Worm (Caenorhabditis elegans) whole organism, L3 larva: ENCODE measurements around the gene F35H10.5.

Source experiments
- R02D3.7 ChIP-seq: fragments of 150-350 bp; optimal IDR thresholded peaks from 2 replicates; lab custom pipeline; 2014; ENCODE audit warnings: missing biosample characterization, missing genetic modification characterization
- ZK546.5 ChIP-seq: sonication (generic microtip); optimal IDR thresholded peaks from 2 replicates; lab custom pipeline; 2017; ENCODE audit warnings: missing biosample characterization, missing genetic modification characterization
- aly-2 ChIP-seq: fragments of 150-350 bp; optimal IDR thresholded peaks from 2 replicates; lab custom pipeline; 2014; ENCODE audit warnings: missing biosample characterization, missing genetic modification characterization
- ama-1 ChIP-seq: fragments of 150-350 bp; optimal IDR thresholded peaks from 2 replicates; lab custom pipeline; 2018
- ceh-16 ChIP-seq: sonication (generic microtip); optimal IDR thresholded peaks from 2 replicates; lab custom pipeline; 2017; ENCODE audit warnings: missing biosample characterization, missing genetic modification characterization
- ceh-28 ChIP-seq: fragments of 150-350 bp; optimal IDR thresholded peaks from 2 replicates; lab custom pipeline; 2014; ENCODE audit warnings: missing biosample characterization, missing genetic modification reagents, missing genetic modification characterization
- ceh-82 ChIP-seq: fragments of 150-350 bp; optimal IDR thresholded peaks from 2 replicates; lab custom pipeline; 2014; ENCODE audit warnings: missing biosample characterization, missing genetic modification characterization
- ceh-9 ChIP-seq: sonication (generic microtip); optimal IDR thresholded peaks from 2 replicates; lab custom pipeline; 2018; ENCODE audit warnings: missing biosample characterization, missing genetic modification characterization
- daf-12 ChIP-seq: fragments of 150-350 bp; optimal IDR thresholded peaks from 2 replicates; lab custom pipeline; 2014; ENCODE audit warnings: missing biosample characterization, missing genetic modification reagents, missing genetic modification characterization
- egl-27 ChIP-seq: sonication (generic microtip); optimal IDR thresholded peaks from 4 replicates; lab custom pipeline; 2017; ENCODE audit warnings: missing biosample characterization, missing genetic modification reagents, missing genetic modification characterization
- egl-5 ChIP-seq: fragments of 150-350 bp; optimal IDR thresholded peaks from 2 replicates; lab custom pipeline; 2017; ENCODE audit warnings: missing biosample characterization, missing genetic modification reagents, missing genetic modification characterization, inconsistent platforms
- elt-1 ChIP-seq: fragments of 150-350 bp; optimal IDR thresholded peaks from 2 replicates; lab custom pipeline; 2014; ENCODE audit warnings: missing biosample characterization, missing genetic modification characterization
- elt-2 ChIP-seq: sonication (generic microtip); optimal IDR thresholded peaks from 2 replicates; lab custom pipeline; 2016; ENCODE audit warnings: missing genetic modification reagents, mild to moderate bottlenecking, missing genetic modification characterization, missing compliant biosample characterization
- elt-3 ChIP-seq, 3 experiments: fragments of 150-350 bp in 1 of 3; sonication (generic microtip) in 2 of 3; optimal IDR thresholded peaks; 2 replicates in 2 of 3; 4 replicates in 1 of 3; lab custom pipeline; 2014 to 2017; ENCODE audit warnings: missing biosample characterization in 3 of 3, missing genetic modification characterization in 3 of 3
- eor-1 ChIP-seq, 2 experiments: fragments of 150-350 bp; optimal IDR thresholded peaks; 2 replicates each; lab custom pipeline; 2014 to 2018; ENCODE audit warnings: missing biosample characterization in 2 of 2, missing genetic modification characterization in 2 of 2
- fkh-10 ChIP-seq: sonication (generic microtip); optimal IDR thresholded peaks from 2 replicates; lab custom pipeline; 2017; ENCODE audit warnings: missing biosample characterization, missing genetic modification reagents, missing genetic modification characterization
- fkh-2 ChIP-seq: fragments of 150-350 bp; optimal IDR thresholded peaks from 2 replicates; lab custom pipeline; 2014; ENCODE audit warnings: missing biosample characterization, missing genetic modification reagents, missing genetic modification characterization
- fos-1 ChIP-seq: fragments of 150-350 bp; optimal IDR thresholded peaks from 2 replicates; lab custom pipeline; 2014; ENCODE audit warnings: missing biosample characterization, missing genetic modification characterization
- hmg-11 ChIP-seq: sonication (generic microtip); optimal IDR thresholded peaks from 2 replicates; lab custom pipeline; 2016; ENCODE audit warnings: missing genetic modification characterization, missing compliant biosample characterization
- jun-1 ChIP-seq: fragments of 150-350 bp; optimal IDR thresholded peaks from 2 replicates; lab custom pipeline; 2014; ENCODE audit warnings: missing biosample characterization, missing genetic modification reagents, missing genetic modification characterization
- lin-15B ChIP-seq: fragments of 150-350 bp; optimal IDR thresholded peaks from 2 replicates; lab custom pipeline; 2014; ENCODE audit warnings: missing biosample characterization, missing genetic modification characterization
- lin-39 ChIP-seq: fragments of 150-350 bp; optimal IDR thresholded peaks from 2 replicates; lab custom pipeline; 2018; ENCODE audit warnings: missing biosample characterization, missing genetic modification reagents, missing genetic modification characterization
- lsy-12 ChIP-seq: sonication (generic microtip); optimal IDR thresholded peaks from 2 replicates; lab custom pipeline; 2016; ENCODE audit warnings: mild to moderate bottlenecking, missing genetic modification characterization, missing compliant biosample characterization
- mdl-1 ChIP-seq: fragments of 150-350 bp; optimal IDR thresholded peaks from 2 replicates; lab custom pipeline; 2014; ENCODE audit warnings: missing biosample characterization, missing genetic modification characterization
- mml-1 ChIP-seq: fragments of 150-350 bp; sonication (generic microtip); optimal IDR thresholded peaks from 3 replicates; lab custom pipeline; 2014; ENCODE audit warnings: missing biosample characterization, missing genetic modification characterization
- nfya-1 ChIP-seq: sonication (generic microtip); optimal IDR thresholded peaks from 2 replicates; lab custom pipeline; 2017; ENCODE audit warnings: missing genetic modification characterization, mild to moderate bottlenecking, missing compliant biosample characterization, antibody characterized with exemption, moderate library complexity; ENCODE audit not compliant: insufficient read depth
- nhr-11 ChIP-seq: fragments of 150-350 bp; optimal IDR thresholded peaks from 2 replicates; lab custom pipeline; 2014; ENCODE audit warnings: missing biosample characterization, missing genetic modification characterization
- nhr-12 ChIP-seq: fragments of 150-350 bp; optimal IDR thresholded peaks from 2 replicates; lab custom pipeline; 2014; ENCODE audit warnings: missing biosample characterization, missing genetic modification characterization
- nhr-23 ChIP-seq: fragments of 150-350 bp; optimal IDR thresholded peaks from 2 replicates; lab custom pipeline; 2014; ENCODE audit warnings: missing biosample characterization, missing genetic modification reagents, missing genetic modification characterization
- nhr-237 ChIP-seq: fragments of 150-350 bp; optimal IDR thresholded peaks from 2 replicates; lab custom pipeline; 2014; ENCODE audit warnings: missing biosample characterization, missing genetic modification characterization
- nhr-25 ChIP-seq: sonication (generic microtip); optimal IDR thresholded peaks from 2 replicates; lab custom pipeline; 2017; ENCODE audit warnings: missing biosample characterization, missing genetic modification characterization
- nhr-28 ChIP-seq: fragments of 150-350 bp; optimal IDR thresholded peaks from 2 replicates; lab custom pipeline; 2014; ENCODE audit warnings: missing biosample characterization, missing genetic modification characterization
- nhr-43 ChIP-seq: sonication (generic microtip); optimal IDR thresholded peaks from 2 replicates; lab custom pipeline; 2016; ENCODE audit warnings: mild to moderate bottlenecking, missing genetic modification characterization, missing compliant biosample characterization; ENCODE audit not compliant: poor library complexity, severe bottlenecking
- nhr-67 ChIP-seq: fragments of 150-350 bp; optimal IDR thresholded peaks from 2 replicates; lab custom pipeline; 2014; ENCODE audit warnings: missing biosample characterization, missing genetic modification characterization
- nhr-76 ChIP-seq: fragments of 150-350 bp; sonication (generic microtip); optimal IDR thresholded peaks from 5 replicates; lab custom pipeline; 2014; ENCODE audit warnings: missing biosample characterization, missing genetic modification characterization
- nhr-77 ChIP-seq: fragments of 150-350 bp; optimal IDR thresholded peaks from 2 replicates; lab custom pipeline; 2014; ENCODE audit warnings: missing biosample characterization, missing genetic modification characterization
- pha-4 ChIP-seq: fragments of 150-350 bp; optimal IDR thresholded peaks from 2 replicates; lab custom pipeline; 2014; ENCODE audit warnings: missing biosample characterization, missing genetic modification reagents, missing genetic modification characterization
- pqm-1 ChIP-seq: fragments of 150-350 bp; optimal IDR thresholded peaks from 2 replicates; lab custom pipeline; 2017; ENCODE audit warnings: missing biosample characterization, missing genetic modification characterization, inconsistent platforms
- sea-2 ChIP-seq: fragments of 150-350 bp; sonication (generic microtip); optimal IDR thresholded peaks from 4 replicates; lab custom pipeline; 2014; ENCODE audit warnings: missing biosample characterization, missing genetic modification reagents, missing genetic modification characterization
- skn-1 ChIP-seq: fragments of 150-350 bp; optimal IDR thresholded peaks from 2 replicates; lab custom pipeline; 2014; ENCODE audit warnings: missing biosample characterization, missing genetic modification characterization
- snpc-4 ChIP-seq: fragments of 150-350 bp; optimal IDR thresholded peaks from 2 replicates; lab custom pipeline; 2014; ENCODE audit warnings: missing biosample characterization, missing genetic modification characterization
- tbx-2 ChIP-seq: sonication (generic microtip); optimal IDR thresholded peaks from 2 replicates; lab custom pipeline; 2016; ENCODE audit warnings: mild to moderate bottlenecking, missing genetic modification characterization, missing compliant biosample characterization
- unc-39 ChIP-seq: sonication (generic microtip); optimal IDR thresholded peaks from 4 replicates; lab custom pipeline; 2017; ENCODE audit warnings: missing biosample characterization, missing genetic modification characterization
- unc-62 ChIP-seq: fragments of 150-350 bp; sonication (generic microtip); optimal IDR thresholded peaks from 4 replicates; lab custom pipeline; 2014; ENCODE audit warnings: missing biosample characterization, missing genetic modification reagents, missing genetic modification characterization
- zag-1 ChIP-seq: fragments of 150-350 bp; optimal IDR thresholded peaks from 2 replicates; lab custom pipeline; 2014; ENCODE audit warnings: missing biosample characterization, missing genetic modification characterization
- ztf-11 ChIP-seq: fragments of 150-350 bp; optimal IDR thresholded peaks from 2 replicates; lab custom pipeline; 2014; ENCODE audit warnings: missing biosample characterization, missing genetic modification characterization
- ztf-4 ChIP-seq: fragments of 150-350 bp; optimal IDR thresholded peaks from 2 replicates; lab custom pipeline; 2014; ENCODE audit warnings: missing biosample characterization, missing genetic modification characterization

Gene F35H10.5

ce11 chrIV:8300468-8300867, at the start of gene F35H10.5:
Gene F35H10.5 (plus strand): TSS chrIV:8300768.
- TF ChIP-seq fkh-10 (GFP tag; lab: Kevin White, UChicago) (no peak), nhr-28 (no peak), tbx-2 (tag; lab: Kevin White, UChicago) (no peak), nhr-76 (tag; lab: Kevin White, UChicago) (no peak), ZK546.5 (no peak), nhr-11 (tag; lab: Kevin White, UChicago) (no peak), egl-27 (tag; lab: Kevin White, UChicago) (no peak), ceh-82 (no peak), nhr-12 (tag; lab: Kevin White, UChicago) (no peak), elt-3 (tag; optimal IDR thresholded peaks at IDR 0.05; lab: Kevin White, UChicago) (no peak), daf-12 (tag; lab: Kevin White, UChicago) (no peak)

ce11 chrIV:8251346-8251745, 49.2 kb upstream of the F35H10.5 start:
- no peak for TF ChIP-seq snpc-4
- peak; percentile 71 for TF ChIP-seq pqm-1
- TF ChIP-seq lin-39 (tag; lab: Kevin White, UChicago): no peak
- TF ChIP-seq elt-2 (tag; lab: Kevin White, UChicago): peak; percentile 82
- peak; percentile 8 for TF ChIP-seq jun-1 (tag; lab: Kevin White, UChicago)
- no peak for TF ChIP-seq nfya-1

- TF ChIP-seq zag-1 (tag; lab: Kevin White, UChicago) (no peak), jun-1 (tag; lab: Kevin White, UChicago) (peak; percentile 31), eor-1 (tag; optimal IDR thresholded peaks at IDR 0.05; lab: Kevin White, UChicago) (no peak), ZK546.5 (no peak), pha-4 (tag; lab: Kevin White, UChicago) (peak; percentile 64), nhr-237 (no peak), nhr-76 (tag; lab: Kevin White, UChicago) (no peak), egl-5 (tag; lab: Kevin White, UChicago) (peak; percentile 16), sea-2 (GFP tag; lab: Kevin White, UChicago) (no peak), skn-1 (tag; lab: Kevin White, UChicago) (peak; percentile 35), R02D3.7 (tag; lab: Kevin White, UChicago) (no peak), daf-12 (tag; lab: Kevin White, UChicago) (no peak), pqm-1 (peak; percentile 13), nhr-25 (tag; lab: Kevin White, UChicago) (peak; percentile 51), lin-15B (no peak), ztf-11 (tag; lab: Kevin White, UChicago) (no peak), snpc-4 (no peak), elt-3 (tag; optimal IDR thresholded peaks at IDR 0.05; lab: Kevin White, UChicago) (peak in 1 of 3 experiments; percentile 72), elt-2 (tag; lab: Kevin White, UChicago) (peak; percentile 66), unc-62 (GFP tag; lab: Kevin White, UChicago) (no peak), mdl-1 (tag; lab: Kevin White, UChicago) (no peak), fos-1 (tag; lab: Kevin White, UChicago) (no peak), ceh-9 (tag; lab: Kevin White, UChicago) (no peak), aly-2 (tag; lab: Kevin White, UChicago) (no peak), ceh-28 (tag; lab: Kevin White, UChicago) (no peak), elt-1 (tag; lab: Kevin White, UChicago) (no peak), nhr-28 (no peak), fkh-10 (GFP tag; lab: Kevin White, UChicago) (no peak), unc-39 (tag; lab: Kevin White, UChicago) (no peak), nhr-12 (tag; lab: Kevin White, UChicago) (no peak), nhr-23 (tag; lab: Kevin White, UChicago) (peak; percentile 58), fkh-2 (tag; lab: Kevin White, UChicago) (no peak), hmg-11 (tag; lab: Kevin White, UChicago) (peak; percentile 89), nfya-1 (peak; percentile 71), ceh-82 (no peak), nhr-67 (tag; lab: Kevin White, UChicago) (no peak), nhr-11 (tag; lab: Kevin White, UChicago) (no peak), egl-27 (tag; lab: Kevin White, UChicago) (no peak), nhr-77 (tag; lab: Kevin White, UChicago) (no peak), lin-39 (tag; lab: Kevin White, UChicago) (peak; percentile 70), lsy-12 (tag; lab: Kevin White, UChicago) (peak; percentile 48), ceh-16 (tag; lab: Kevin White, UChicago) (no peak), tbx-2 (tag; lab: Kevin White, UChicago) (peak; percentile 22), mml-1 (tag; lab: Kevin White, UChicago) (no peak), ama-1 (lab: Kevin White, UChicago) (no peak), nhr-43 (tag; lab: Kevin White, UChicago) (peak; percentile 57), ztf-4 (tag; lab: Kevin White, UChicago) (no peak)
These were observed 47.7 kb upstream of the F35H10.5 start for ce11 chrIV:8252856-8253255.
